Fruit fly (Drosophila melanogaster): Measurements from ENCODE around the gene GstD6.

DNA sequence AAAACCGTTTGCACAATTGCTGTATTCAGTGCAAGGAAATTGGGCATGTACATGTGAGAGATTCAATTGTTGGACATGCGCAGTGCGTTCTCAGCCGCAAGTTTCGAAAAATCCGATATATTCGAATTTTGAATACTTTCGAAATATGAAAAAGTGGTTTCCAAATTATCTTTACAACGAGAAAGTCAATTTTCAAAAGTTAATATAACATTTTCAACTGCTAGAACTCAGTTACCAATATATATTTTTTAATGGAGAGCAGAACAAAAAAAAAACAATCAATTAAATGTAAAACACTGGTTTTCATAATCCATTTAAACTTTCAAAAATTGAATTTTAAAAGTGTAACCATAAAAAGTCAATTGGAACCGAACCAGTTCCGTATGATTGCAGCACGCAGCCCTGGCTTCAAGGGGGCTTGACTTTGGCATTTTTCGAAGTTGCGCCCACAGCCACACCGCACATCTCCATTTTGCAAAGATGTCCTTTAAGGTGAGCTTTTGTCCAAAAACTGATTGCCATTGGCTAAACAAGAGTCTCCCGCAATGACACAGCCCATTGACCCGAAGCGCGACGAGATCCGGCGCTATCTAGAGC, 45.5 kb downstream of the GstD6 start, which contains the start of the genes Scgbeta and CG17202:
- TF ChIP-seq Dll (optimal IDR thresholded peaks at IDR 0.05) (no peak), usp (GFP tag; optimal IDR thresholded peaks at IDR 0.05) (no peak), psq (optimal IDR thresholded peaks at IDR 0.05) (no peak), CG8478 (optimal IDR thresholded peaks at IDR 0.05) (no peak), pan (optimal IDR thresholded peaks at IDR 0.05) (no peak), EcR (GFP tag; optimal IDR thresholded peaks at IDR 0.05) (no peak)
